Worm (Caenorhabditis elegans): Measurements from ENCODE around the gene H01M10.1.

DNA sequence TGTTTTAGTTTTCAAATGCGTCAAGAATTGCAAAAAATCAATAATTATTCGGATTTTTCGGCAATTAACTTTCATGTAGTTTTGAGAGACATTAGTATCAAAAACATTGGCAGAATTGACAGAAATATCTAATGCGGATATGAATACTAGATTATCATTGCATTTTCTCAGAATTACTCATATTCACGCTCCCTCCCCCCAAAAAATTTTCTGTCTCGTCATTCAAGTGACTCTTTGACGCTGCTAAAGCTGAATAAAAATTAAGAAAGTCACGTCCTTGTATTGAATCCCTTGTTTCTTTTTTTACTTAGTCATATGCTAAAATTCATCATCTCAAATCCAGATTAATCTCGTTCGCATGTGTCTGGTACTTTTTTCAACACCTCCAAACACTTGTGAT lies 16.2 kb upstream of the H01M10.1 start:
- TF ChIP-seq ets-4 (tag; optimal IDR thresholded peaks at IDR 0.05) (no peak), pag-3 (tag; optimal IDR thresholded peaks at IDR 0.05; ENCODE audit: borderline replicate concordance) (no peak), madf-2 (tag; optimal IDR thresholded peaks at IDR 0.05) (no peak), tbx-2 (tag; optimal IDR thresholded peaks at IDR 0.05) (no peak), ceh-31 (tag; optimal IDR thresholded peaks at IDR 0.05) (no peak), ceh-14 (tag; optimal IDR thresholded peaks at IDR 0.05) (no peak), hlh-30 (tag; optimal IDR thresholded peaks at IDR 0.05; ENCODE audit: insufficient read depth) (no peak), ama-1 (optimal IDR thresholded peaks at IDR 0.05) (no peak), unc-55 (GFP tag; optimal IDR thresholded peaks at IDR 0.05) (no peak), sdc-2 (tag; optimal IDR thresholded peaks at IDR 0.05) (no peak), nhr-11 (tag; optimal IDR thresholded peaks at IDR 0.05) (no peak)

Data from whole organism, late embryonic.